Worm (Caenorhabditis elegans) whole organism, young adult: ENCODE data around the gene hut-1.

Experiments used
- F52B5.7 ChIP-seq: sonication (generic microtip); optimal IDR thresholded peaks from 2 replicates; lab custom pipeline; 2016; ENCODE audit warnings: mild to moderate bottlenecking, missing genetic modification characterization, missing compliant biosample characterization
- ceh-91 ChIP-seq: fragments of 200-800 bp; sonication (Bioruptor generic); IDR thresholded peaks from 2 replicates; pipeline ENCODE4 v1.3.6; 2022; ENCODE audit warnings: missing genetic modification reagents, missing genetic modification characterization, missing compliant biosample characterization
- gei-17 ChIP-seq: fragments of 200-800 bp; sonication (Bioruptor generic); optimal IDR thresholded peaks from 2 replicates; lab custom pipeline; 2018; ENCODE audit warnings: mild to moderate bottlenecking, missing genetic modification characterization, missing compliant biosample characterization
- hlh-12 ChIP-seq: sonication (generic microtip); optimal IDR thresholded peaks from 2 replicates; lab custom pipeline; 2016; ENCODE audit warnings: missing genetic modification characterization, missing compliant biosample characterization
- nhr-90 ChIP-seq: sonication (generic microtip); optimal IDR thresholded peaks from 2 replicates; lab custom pipeline; 2016; ENCODE audit warnings: missing genotype, mild to moderate bottlenecking, missing genetic modification characterization, missing compliant biosample characterization
- rpc-1 ChIP-seq, 2 experiments: fragments of 150-350 bp in 1 of 2; sonication (generic microtip) in 1 of 2; optimal IDR thresholded peaks; 2 replicates each; lab custom pipeline; 2014 to 2018; ENCODE audit warnings: missing biosample characterization in 1 of 2, missing genetic modification characterization in 1 of 2, missing genetic modification reagents in 1 of 2, missing genotype in 1 of 2
- sea-2 ChIP-seq: fragments of 200-800 bp; sonication (Bioruptor generic); IDR thresholded peaks from 2 replicates; pipeline ENCODE4 v1.3.6; 2022; ENCODE audit warnings: missing genetic modification characterization, missing compliant biosample characterization
- snpc-4 ChIP-seq, 5 experiments: fragments of 150-350 bp in 1 of 5; sonication (generic microtip) in 4 of 5; optimal IDR thresholded peaks; 2 replicates each; lab custom pipeline; 2014 to 2018; ENCODE audit warnings: missing genetic modification characterization in 5 of 5, missing biosample characterization in 3 of 5, antibody characterized with exemption in 2 of 5, mild to moderate bottlenecking in 2 of 5, missing compliant biosample characterization in 2 of 5, missing genotype in 2 of 5, moderate library complexity in 2 of 5, missing genetic modification reagents in 1 of 5
- unc-62 ChIP-seq: fragments of 150-350 bp; optimal IDR thresholded peaks from 2 replicates; lab custom pipeline; 2014; ENCODE audit warnings: missing biosample characterization, missing genetic modification reagents, missing genetic modification characterization
- ztf-6 ChIP-seq: fragments of 200-800 bp; sonication (Bioruptor generic); IDR thresholded peaks from 2 replicates; pipeline ENCODE4 v1.3.6; 2022; ENCODE audit warnings: missing genetic modification reagents, missing genetic modification characterization, missing compliant biosample characterization

ce11 chrIII:12703237-12703636, 8.1 kb upstream of the hut-1 start:
- TF ChIP-seq unc-62 (GFP tag; lab: Kevin White, UChicago) = no peak
- no peak for TF ChIP-seq sea-2 (GFP tag; lab: Robert Waterston, UW)
- TF ChIP-seq nhr-90 = no peak
- TF ChIP-seq ceh-91 (GFP tag; lab: Robert Waterston, UW) = no peak
- no peak for TF ChIP-seq F52B5.7
- TF ChIP-seq snpc-4 (GFP tag; optimal IDR thresholded peaks at IDR 0.05; lab: Kevin White, UChicago) = no peak
- TF ChIP-seq snpc-4 (tag; optimal IDR thresholded peaks at IDR 0.05; lab: Kevin White, UChicago) = no peak
- no peak for TF ChIP-seq gei-17 (GFP tag; lab: Kevin White, UChicago)
- no peak for TF ChIP-seq hlh-12 (tag; lab: Kevin White, UChicago)
- no peak for TF ChIP-seq rpc-1 (optimal IDR thresholded peaks at IDR 0.05; lab: Kevin White, UChicago)
- no peak for TF ChIP-seq rpc-1 (tag; optimal IDR thresholded peaks at IDR 0.05; lab: Kevin White, UChicago)
- no peak for TF ChIP-seq ztf-6 (GFP tag; lab: Robert Waterston, UW)
